Worm (Caenorhabditis elegans) whole organism, midembryonic: Measurements from ENCODE around the gene miga-1.
"Not testable (repeated sequence)": the region's sequence is repeated elsewhere in the genome, so short reads cannot be mapped to it uniquely, and the experiment has no call there.

Source experiments
- T22C8.4 ChIP-seq: fragments of 200-800 bp; sonication (Bioruptor generic); IDR thresholded peaks from 2 replicates; pipeline ENCODE4 v1.3.6; 2022; ENCODE audit warnings: missing genetic modification characterization, missing compliant biosample characterization
- cog-1 ChIP-seq: sonication (generic microtip); optimal IDR thresholded peaks from 2 replicates; lab custom pipeline; 2016; ENCODE audit warnings: missing genetic modification characterization, missing compliant biosample characterization
- flt-1 ChIP-seq: fragments of 200-800 bp; sonication (Bioruptor generic); IDR thresholded peaks from 2 replicates; pipeline ENCODE4 v1.3.6; 2022; ENCODE audit warnings: missing genetic modification characterization, missing compliant biosample characterization
- klf-2 ChIP-seq: fragments of 200-800 bp; sonication (Bioruptor generic); conservative IDR thresholded peaks from 2 replicates; pipeline ENCODE4 v1.3.6; 2022; ENCODE audit warnings: missing genetic modification reagents, missing genetic modification characterization, missing compliant biosample characterization
- med-1 ChIP-seq: sonication (generic microtip); optimal IDR thresholded peaks from 2 replicates; lab custom pipeline; 2017; ENCODE audit warnings: missing genetic modification characterization, mild to moderate bottlenecking, missing compliant biosample characterization, antibody characterized with exemption, missing genetic modification reagents; ENCODE audit not compliant: insufficient read depth
- ref-1 ChIP-seq: fragments of 200-800 bp; sonication (Bioruptor generic); conservative IDR thresholded peaks from 2 replicates; pipeline ENCODE4 v1.3.6; 2022; ENCODE audit warnings: missing genetic modification reagents, missing genetic modification characterization, missing compliant biosample characterization
- tab-1 ChIP-seq: fragments of 200-800 bp; sonication (Bioruptor generic); IDR thresholded peaks from 2 replicates; pipeline ENCODE4 v1.3.6; 2022; ENCODE audit warnings: missing genetic modification characterization, missing compliant biosample characterization
- ztf-23 ChIP-seq: fragments of 200-800 bp; sonication (Bioruptor generic); IDR thresholded peaks from 2 replicates; pipeline ENCODE4 v1.3.6; 2022; ENCODE audit warnings: missing genetic modification reagents, missing genetic modification characterization, missing compliant biosample characterization
- ztf-29 ChIP-seq: fragments of 200-800 bp; sonication (Bioruptor generic); IDR thresholded peaks from 2 replicates; pipeline ENCODE4 v1.3.6; 2022; ENCODE audit warnings: missing genetic modification reagents, missing genetic modification characterization, missing compliant biosample characterization

Gene miga-1

DNA sequence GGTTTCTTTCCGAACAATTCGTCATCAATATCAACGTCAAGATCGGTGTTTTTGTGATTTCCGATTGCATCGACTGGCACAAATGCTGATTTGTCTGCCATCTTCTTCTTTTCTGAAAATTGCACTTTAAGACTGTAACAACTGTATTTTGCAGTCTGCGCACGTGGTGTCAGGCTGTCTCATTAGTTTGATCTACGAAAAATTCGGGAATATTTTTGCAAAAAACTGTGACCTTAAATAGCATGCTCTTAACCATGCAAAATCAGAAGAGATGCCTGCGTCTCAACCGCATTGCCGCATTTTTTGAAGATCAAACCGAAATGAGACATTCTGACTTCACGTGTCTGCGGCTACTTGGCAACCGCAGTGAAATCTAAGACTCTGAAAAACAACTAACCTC lies 724 bp upstream of the miga-1 start, which contains the start of gene K01D12.7:
Gene K01D12.7 (minus strand): TSS at position 101 of the 400 bp plus-strand sequence.
- no peak for TF ChIP-seq cog-1 (tag; lab: Kevin White, UChicago)
- TF ChIP-seq med-1 (GFP tag; lab: Kevin White, UChicago) = no peak
- no peak for TF ChIP-seq ref-1
- no peak for TF ChIP-seq ztf-23
- TF ChIP-seq klf-2 = no peak
- no peak for TF ChIP-seq ztf-29 (GFP tag; lab: Robert Waterston, UW)
- TF ChIP-seq flt-1 (GFP tag; lab: Robert Waterston, UW) = no peak
- no peak for TF ChIP-seq T22C8.4 (GFP tag; lab: Robert Waterston, UW)
- no peak for TF ChIP-seq tab-1 (GFP tag; lab: Robert Waterston, UW)

DNA sequence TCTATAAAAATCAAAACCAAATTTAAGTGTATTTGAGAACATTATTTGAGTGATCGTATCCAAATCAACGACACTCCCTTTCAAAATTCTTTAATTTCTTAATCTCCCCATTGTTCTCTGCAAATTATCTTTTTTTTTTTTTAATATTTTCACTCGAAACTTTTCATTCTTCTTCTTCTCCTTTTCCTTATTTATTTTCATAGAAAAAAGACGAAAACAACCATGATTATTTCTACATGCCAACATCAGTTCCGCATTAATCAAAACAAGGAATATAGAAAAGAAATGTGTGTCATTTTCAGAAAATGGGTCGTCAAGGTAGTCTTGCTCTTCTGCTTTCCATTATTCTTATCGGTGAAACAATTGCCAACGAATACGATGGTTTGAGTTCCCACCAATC lies 3.1 kb downstream of the miga-1 start, which contains the start of gene K01D12.5:
Gene K01D12.5 (plus strand): TSS at position 301 of the 400 bp plus-strand sequence.
- TF ChIP-seq cog-1 (tag; lab: Kevin White, UChicago) (no peak), tab-1 (GFP tag; lab: Robert Waterston, UW) (no peak), ztf-23 (no peak), ztf-29 (GFP tag; lab: Robert Waterston, UW) (no peak), med-1 (GFP tag; lab: Kevin White, UChicago) (no peak), flt-1 (GFP tag; lab: Robert Waterston, UW) (no peak), T22C8.4 (GFP tag; lab: Robert Waterston, UW) (no peak), ref-1 (no peak), klf-2 (no peak)

DNA sequence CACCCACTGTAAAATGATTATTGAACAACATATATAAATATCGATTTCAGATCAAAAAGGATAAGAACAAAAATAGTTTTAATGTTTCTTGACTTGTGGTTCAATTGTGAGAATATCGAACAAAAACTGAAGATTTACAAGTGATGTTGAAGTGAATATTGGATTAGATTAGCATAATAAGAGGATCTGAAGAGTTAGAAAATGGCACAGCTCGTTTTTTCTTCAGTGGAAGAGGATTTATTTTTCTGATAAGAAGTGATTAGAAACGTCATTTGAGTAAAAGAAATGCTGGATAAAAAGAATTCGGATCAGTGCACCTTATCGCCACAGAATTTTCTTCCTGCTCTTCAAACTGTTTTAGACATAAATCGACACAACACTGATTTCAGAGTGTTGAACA lies 5.0 kb downstream of the miga-1 start, which contains the start of gene twk-14:
Gene twk-14 (minus strand): TSS at position 8 of the 400 bp plus-strand sequence.
- no peak for TF ChIP-seq ztf-23
- no peak for TF ChIP-seq ref-1
- TF ChIP-seq klf-2 = no peak
- TF ChIP-seq T22C8.4 (GFP tag; lab: Robert Waterston, UW) = no peak
- TF ChIP-seq ztf-29 (GFP tag; lab: Robert Waterston, UW) = no peak
- TF ChIP-seq tab-1 (GFP tag; lab: Robert Waterston, UW) = no peak
- TF ChIP-seq flt-1 (GFP tag; lab: Robert Waterston, UW) = no peak

DNA sequence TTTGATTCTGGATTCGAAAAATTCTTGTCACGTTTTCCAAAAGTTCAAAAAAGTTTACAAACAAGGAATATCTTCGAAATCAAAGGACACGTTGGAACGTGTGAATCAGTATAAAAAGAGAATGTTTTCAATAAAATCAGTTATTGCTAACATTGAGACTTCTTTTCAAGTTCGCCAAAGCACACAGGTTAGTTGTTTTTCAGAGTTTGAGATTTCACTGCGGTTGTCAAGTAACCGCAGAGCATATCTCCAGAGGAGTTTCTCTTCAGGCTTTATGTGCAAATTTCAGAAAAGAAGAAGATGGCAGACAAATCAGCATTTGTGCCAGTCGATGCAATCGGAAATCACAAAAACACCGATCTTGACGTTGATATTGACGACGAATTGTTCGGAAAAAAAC lies 14.5 kb downstream of the miga-1 start, which contains the start of gene K01D12.15:
Gene K01D12.15 (plus strand): TSS at position 301 of the 400 bp plus-strand sequence.
- TF ChIP-seq ztf-29 (GFP tag; lab: Robert Waterston, UW) (no peak), flt-1 (GFP tag; lab: Robert Waterston, UW) (no peak), med-1 (GFP tag; lab: Kevin White, UChicago) (no peak), tab-1 (GFP tag; lab: Robert Waterston, UW) (no peak), ztf-23 (no peak), ref-1 (no peak), T22C8.4 (GFP tag; lab: Robert Waterston, UW) (no peak), klf-2 (no peak), cog-1 (tag; lab: Kevin White, UChicago) (no peak)

DNA sequence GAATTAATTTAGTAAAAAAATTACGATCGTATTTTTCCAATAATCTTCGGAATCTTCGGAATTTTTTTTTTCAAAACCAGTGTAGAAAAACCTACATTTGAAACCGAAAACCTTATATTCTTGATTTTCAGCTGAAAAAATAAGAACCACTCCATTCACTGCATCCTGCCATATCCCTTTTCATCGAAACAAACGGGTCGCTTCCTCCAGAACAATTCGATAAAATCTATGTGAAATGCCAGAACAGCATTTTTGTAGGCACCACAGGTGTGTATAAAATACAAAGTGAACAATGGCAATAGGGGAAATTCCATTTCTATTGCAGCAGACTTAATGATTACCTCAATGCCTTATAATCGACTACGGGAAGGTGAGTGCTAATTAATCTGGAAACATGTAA lies 23.4 kb downstream of the miga-1 start, which contains the start of gene K01D12.1:
Gene K01D12.1 (plus strand): TSS at position 301 of the 400 bp plus-strand sequence.
- TF ChIP-seq ztf-23 (no peak), med-1 (GFP tag; lab: Kevin White, UChicago) (no peak), cog-1 (tag; lab: Kevin White, UChicago) (no peak), ref-1 (no peak), klf-2 (no peak), ztf-29 (GFP tag; lab: Robert Waterston, UW) (no peak), tab-1 (GFP tag; lab: Robert Waterston, UW) (no peak), T22C8.4 (GFP tag; lab: Robert Waterston, UW) (no peak), flt-1 (GFP tag; lab: Robert Waterston, UW) (no peak)

DNA sequence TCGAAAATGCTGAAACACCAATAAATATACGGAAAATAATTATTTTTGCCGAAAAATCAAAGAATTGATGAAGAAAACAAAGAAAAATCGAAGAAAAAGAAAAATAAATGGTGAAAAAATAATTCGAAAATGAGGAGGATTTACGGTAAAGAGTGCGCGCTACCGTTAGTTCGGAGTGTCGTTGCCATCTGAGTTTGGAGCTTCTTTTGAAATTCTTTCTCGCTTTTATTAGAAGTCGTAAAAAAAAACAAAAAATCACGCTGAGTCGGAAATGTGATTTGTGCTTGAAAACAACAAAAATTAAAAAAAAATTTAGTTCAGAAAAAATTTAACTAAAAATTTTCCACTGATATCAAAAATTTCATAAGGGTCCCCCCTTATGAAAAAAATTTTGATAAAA lies 26.4 kb downstream of the miga-1 start, which contains the start of gene F23H12.10:
Gene F23H12.10 (minus strand): TSS at position 12 of the 400 bp plus-strand sequence.
- TF ChIP-seq cog-1 (tag; lab: Kevin White, UChicago); klf-2; T22C8.4 (GFP tag; lab: Robert Waterston, UW): not testable (repeated sequence)

DNA sequence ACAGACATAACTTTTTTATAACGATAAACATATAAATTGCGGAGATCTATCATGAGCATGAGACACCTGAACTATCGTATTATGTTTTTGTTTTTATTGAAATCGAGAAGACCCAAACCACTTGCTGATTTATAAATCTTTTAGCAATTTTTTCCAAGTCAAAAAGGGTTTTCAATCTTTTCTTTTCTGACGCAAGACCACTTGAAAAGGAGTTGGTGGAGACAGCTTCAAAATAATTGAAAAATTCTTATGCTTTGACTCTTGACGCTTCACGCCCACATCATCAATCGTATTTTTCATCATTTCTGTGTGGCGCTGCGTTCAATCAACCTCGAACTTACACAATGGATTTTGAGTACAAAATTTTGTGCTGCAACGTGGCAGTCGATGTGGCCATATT lies 29.3 kb downstream of the miga-1 start, which contains the start of gene F23H12.7:
Gene F23H12.7 (plus strand): TSS at position 301 of the 400 bp plus-strand sequence.
- TF ChIP-seq T22C8.4 (GFP tag; lab: Robert Waterston, UW) = no peak
- no peak for TF ChIP-seq ztf-29 (GFP tag; lab: Robert Waterston, UW)
- no peak for TF ChIP-seq klf-2
- no peak for TF ChIP-seq tab-1 (GFP tag; lab: Robert Waterston, UW)
- TF ChIP-seq flt-1 (GFP tag; lab: Robert Waterston, UW) = no peak
- TF ChIP-seq med-1 (GFP tag; lab: Kevin White, UChicago) = no peak

DNA sequence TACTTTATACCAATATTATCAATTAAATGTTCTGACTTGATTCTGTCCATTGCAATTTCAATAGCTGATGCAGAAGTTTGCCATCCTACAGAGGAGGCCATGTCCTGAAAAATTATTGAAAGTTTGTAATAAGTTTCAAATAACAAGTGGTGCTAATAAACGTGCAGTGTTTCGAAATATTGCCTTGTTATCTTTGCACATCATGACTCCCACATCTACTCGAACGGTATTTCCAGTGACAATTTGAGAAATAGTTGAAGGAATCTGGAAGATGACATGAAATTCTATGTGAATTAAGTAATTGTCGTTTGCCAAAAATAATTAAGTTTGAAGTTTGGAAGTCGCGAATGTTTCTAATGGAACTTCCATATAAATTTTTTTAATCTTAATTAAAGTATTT lies 31.2 kb downstream of the miga-1 start, which contains the start of gene gcy-13:
Gene gcy-13 (minus strand): TSS at position 101 of the 400 bp plus-strand sequence.
- no peak for TF ChIP-seq ref-1
- TF ChIP-seq flt-1 (GFP tag; lab: Robert Waterston, UW) = no peak
- TF ChIP-seq ztf-23 = no peak
- TF ChIP-seq ztf-29 (GFP tag; lab: Robert Waterston, UW) = no peak
- TF ChIP-seq med-1 (GFP tag; lab: Kevin White, UChicago) = no peak
- no peak for TF ChIP-seq klf-2
- no peak for TF ChIP-seq cog-1 (tag; lab: Kevin White, UChicago)
- no peak for TF ChIP-seq T22C8.4 (GFP tag; lab: Robert Waterston, UW)
- TF ChIP-seq tab-1 (GFP tag; lab: Robert Waterston, UW) = no peak

DNA sequence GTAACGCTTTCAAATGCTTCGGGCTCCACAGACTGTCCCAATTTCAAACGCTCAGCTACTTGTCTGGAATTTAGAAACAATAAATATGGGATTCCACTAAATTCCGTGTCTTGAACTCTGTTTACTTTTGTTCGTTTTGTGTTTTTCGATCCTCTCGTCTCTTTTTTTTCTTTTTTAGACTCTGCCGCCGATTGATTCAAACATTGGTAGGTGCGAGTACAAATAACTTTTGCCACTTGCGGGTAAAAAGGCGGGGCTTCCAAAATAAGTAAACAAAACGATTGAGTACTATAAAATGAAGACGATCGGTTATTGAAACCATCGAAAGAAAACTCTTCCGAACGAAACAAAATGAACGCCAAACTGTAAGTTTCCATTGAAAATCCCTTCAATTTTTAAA lies 35.6 kb downstream of the miga-1 start, which contains the start of gene fipr-2:
Gene fipr-2 (plus strand): TSS at position 245 of the 400 bp plus-strand sequence.
- TF ChIP-seq tab-1 (GFP tag; lab: Robert Waterston, UW) (no peak), ztf-29 (GFP tag; lab: Robert Waterston, UW) (no peak), ztf-23 (no peak), klf-2 (no peak), ref-1 (no peak), flt-1 (GFP tag; lab: Robert Waterston, UW) (no peak), med-1 (GFP tag; lab: Kevin White, UChicago) (no peak), T22C8.4 (GFP tag; lab: Robert Waterston, UW) (no peak), cog-1 (tag; lab: Kevin White, UChicago) (no peak)
